Worm (Caenorhabditis elegans) whole organism, mixed stage, embryonic: ENCODE results near the gene T26H5.10.

ENCODE experiments used
- M03D4.4 ChIP-seq: sonication (generic microtip); optimal IDR thresholded peaks from 2 replicates; lab custom pipeline; 2017; ENCODE audit warnings: mild to moderate bottlenecking, missing genetic modification characterization, missing compliant biosample characterization
- bed-3 ChIP-seq: fragments of 200-800 bp; sonication (Bioruptor generic); optimal IDR thresholded peaks from 3 replicates; lab custom pipeline; 2018; ENCODE audit warnings: mild to moderate bottlenecking, missing genetic modification characterization, moderate library complexity, missing compliant biosample characterization
- blmp-1 ChIP-seq: fragments of 150-350 bp; optimal IDR thresholded peaks from 2 replicates; lab custom pipeline; 2014; ENCODE audit warnings: missing biosample characterization, missing genetic modification characterization
- ceh-39 ChIP-seq: fragments of 150-350 bp; optimal IDR thresholded peaks from 2 replicates; lab custom pipeline; 2014; ENCODE audit warnings: missing biosample characterization, missing genetic modification characterization
- ceh-83 ChIP-seq: fragments of 200-800 bp; sonication (Bioruptor generic); optimal IDR thresholded peaks from 2 replicates; lab custom pipeline; 2018; ENCODE audit warnings: mild to moderate bottlenecking, missing genetic modification characterization, missing compliant biosample characterization
- ces-1 ChIP-seq: fragments of 150-350 bp; optimal IDR thresholded peaks from 2 replicates; lab custom pipeline; 2014; ENCODE audit warnings: missing biosample characterization, missing genetic modification reagents, missing genetic modification characterization
- cnd-1 ChIP-seq: fragments of 200-800 bp; sonication (Bioruptor generic); optimal IDR thresholded peaks from 2 replicates; lab custom pipeline; 2018; ENCODE audit warnings: mild to moderate bottlenecking, missing genetic modification characterization, missing compliant biosample characterization
- drap-1 ChIP-seq: fragments of 200-800 bp; sonication (Bioruptor generic); optimal IDR thresholded peaks from 3 replicates; lab custom pipeline; 2018; ENCODE audit warnings: mild to moderate bottlenecking, missing genetic modification characterization, missing compliant biosample characterization
- elt-1 ChIP-seq: sonication (generic microtip); optimal IDR thresholded peaks from 2 replicates; lab custom pipeline; 2017; ENCODE audit warnings: missing genetic modification characterization, mild to moderate bottlenecking, missing compliant biosample characterization, antibody characterized with exemption, moderate library complexity, borderline replicate concordance; ENCODE audit not compliant: insufficient read depth
- elt-3 ChIP-seq: fragments of 150-350 bp; optimal IDR thresholded peaks from 2 replicates; lab custom pipeline; 2014; ENCODE audit warnings: missing biosample characterization, missing genetic modification characterization
- ham-2 ChIP-seq: fragments of 200-800 bp; sonication (Bioruptor generic); optimal IDR thresholded peaks from 2 replicates; lab custom pipeline; 2018; ENCODE audit warnings: mild to moderate bottlenecking, missing genetic modification characterization, missing compliant biosample characterization
- hlh-1 ChIP-seq: fragments of 150-350 bp; optimal IDR thresholded peaks from 2 replicates; lab custom pipeline; 2014; ENCODE audit warnings: missing biosample characterization, missing genetic modification reagents, missing genetic modification characterization
- lin-32 ChIP-seq: fragments of 200-800 bp; sonication (Bioruptor generic); optimal IDR thresholded peaks from 2 replicates; lab custom pipeline; 2018; ENCODE audit warnings: mild to moderate bottlenecking, missing genetic modification characterization, missing compliant biosample characterization
- lsy-2 ChIP-seq: fragments of 150-350 bp; optimal IDR thresholded peaks from 2 replicates; lab custom pipeline; 2014; ENCODE audit warnings: missing biosample characterization, missing genetic modification characterization
- mab-5 ChIP-seq: fragments of 150-350 bp; optimal IDR thresholded peaks from 2 replicates; lab custom pipeline; 2014; ENCODE audit warnings: missing biosample characterization, missing genetic modification characterization
- mep-1 ChIP-seq: fragments of 150-350 bp; optimal IDR thresholded peaks from 2 replicates; lab custom pipeline; 2017; ENCODE audit warnings: missing biosample characterization, missing genetic modification reagents, missing genetic modification characterization, inconsistent platforms
- nhr-12 ChIP-seq: fragments of 150-350 bp; optimal IDR thresholded peaks from 2 replicates; lab custom pipeline; 2014; ENCODE audit warnings: missing biosample characterization, missing genetic modification characterization
- nhr-2 ChIP-seq: fragments of 150-350 bp; optimal IDR thresholded peaks from 2 replicates; lab custom pipeline; 2014; ENCODE audit warnings: missing biosample characterization, missing genetic modification characterization
- nhr-237 ChIP-seq: fragments of 150-350 bp; optimal IDR thresholded peaks from 2 replicates; lab custom pipeline; 2014; ENCODE audit warnings: missing biosample characterization, missing genetic modification characterization
- nhr-28 ChIP-seq: fragments of 150-350 bp; optimal IDR thresholded peaks from 2 replicates; lab custom pipeline; 2014; ENCODE audit warnings: missing biosample characterization, missing genetic modification characterization
- nhr-76 ChIP-seq: sonication (generic microtip); optimal IDR thresholded peaks from 2 replicates; lab custom pipeline; 2017; ENCODE audit warnings: missing biosample characterization, missing genetic modification characterization
- pha-4 ChIP-seq: fragments of 150-350 bp; optimal IDR thresholded peaks from 2 replicates; lab custom pipeline; 2018; ENCODE audit warnings: missing biosample characterization, missing genetic modification reagents, missing genetic modification characterization
- sem-2 ChIP-seq: fragments of 200-800 bp; sonication (Bioruptor generic); optimal IDR thresholded peaks from 2 replicates; lab custom pipeline; 2018; ENCODE audit warnings: mild to moderate bottlenecking, missing genetic modification characterization, missing compliant biosample characterization
- unc-39 ChIP-seq: fragments of 150-350 bp; optimal IDR thresholded peaks from 2 replicates; lab custom pipeline; 2014; ENCODE audit warnings: missing biosample characterization, missing genetic modification characterization
- unc-62 ChIP-seq: fragments of 150-350 bp; optimal IDR thresholded peaks from 2 replicates; lab custom pipeline; 2014; ENCODE audit warnings: missing biosample characterization, missing genetic modification reagents, missing genetic modification characterization
- zip-8 ChIP-seq: fragments of 150-350 bp; optimal IDR thresholded peaks from 2 replicates; lab custom pipeline; 2014; ENCODE audit warnings: missing biosample characterization, missing genetic modification characterization
- ztf-11 ChIP-seq: fragments of 150-350 bp; optimal IDR thresholded peaks from 2 replicates; lab custom pipeline; 2014; ENCODE audit warnings: missing biosample characterization, missing genetic modification characterization

The T26H5.10 gene

DNA sequence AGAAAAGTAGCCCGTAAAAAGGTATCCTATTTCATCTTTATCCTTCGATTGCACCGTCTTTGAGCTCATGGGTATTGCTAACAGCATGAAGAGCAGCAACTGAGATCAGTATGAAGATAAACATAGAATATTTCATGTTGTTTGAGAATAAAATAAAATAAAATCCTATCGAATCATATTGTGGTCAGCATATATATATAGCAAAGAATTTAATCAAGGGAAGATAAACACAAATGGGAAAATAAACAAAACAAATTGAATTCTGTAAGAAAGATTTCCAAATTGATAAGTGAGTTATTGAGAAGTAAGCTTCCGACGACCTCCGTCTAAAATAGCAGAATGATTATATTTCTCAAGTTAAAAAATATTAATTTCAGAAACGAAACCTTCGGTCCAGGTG is at the start of gene T26H5.10:
Gene T26H5.10 (minus strand): TSS at position 101 of the 400 bp plus-strand sequence.
- TF ChIP-seq hlh-1 (tag; lab: Kevin White, UChicago): no peak
- TF ChIP-seq, all 35 proteins: peak for 0

DNA sequence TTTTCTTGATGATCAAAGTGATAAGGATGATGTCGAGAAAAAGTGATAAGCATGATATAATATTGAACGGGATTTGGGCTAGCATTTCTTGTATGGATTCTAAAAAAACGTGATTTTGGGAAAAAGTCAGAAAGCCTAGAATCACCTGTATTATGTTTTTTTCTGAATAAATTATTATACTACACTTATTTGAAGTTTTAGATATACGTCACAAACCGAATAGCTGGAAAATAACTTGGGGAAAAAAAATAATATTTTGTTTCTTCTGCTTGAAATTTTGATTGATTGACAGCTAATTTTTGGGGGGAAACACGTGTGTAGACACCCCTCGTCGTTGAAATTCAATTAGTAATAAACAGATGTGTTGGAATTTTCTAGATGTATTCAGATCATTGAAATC is 48.9 kb upstream of the T26H5.10 start, which contains the start of gene str-264:
Gene str-264 (minus strand): TSS at position 101 of the 400 bp plus-strand sequence.
- no peak for TF ChIP-seq M03D4.4 (tag; lab: Kevin White, UChicago)
- no peak for TF ChIP-seq elt-3 (tag; lab: Kevin White, UChicago)
- TF ChIP-seq drap-1 (GFP tag; lab: Kevin White, UChicago): no peak
- no peak for TF ChIP-seq ceh-39
- no peak for TF ChIP-seq ces-1
- no peak for TF ChIP-seq nhr-2 (tag; lab: Kevin White, UChicago)
- no peak for TF ChIP-seq cnd-1
- TF ChIP-seq mab-5 (tag; lab: Kevin White, UChicago): no peak
- no peak for TF ChIP-seq nhr-76 (tag; lab: Kevin White, UChicago)

DNA sequence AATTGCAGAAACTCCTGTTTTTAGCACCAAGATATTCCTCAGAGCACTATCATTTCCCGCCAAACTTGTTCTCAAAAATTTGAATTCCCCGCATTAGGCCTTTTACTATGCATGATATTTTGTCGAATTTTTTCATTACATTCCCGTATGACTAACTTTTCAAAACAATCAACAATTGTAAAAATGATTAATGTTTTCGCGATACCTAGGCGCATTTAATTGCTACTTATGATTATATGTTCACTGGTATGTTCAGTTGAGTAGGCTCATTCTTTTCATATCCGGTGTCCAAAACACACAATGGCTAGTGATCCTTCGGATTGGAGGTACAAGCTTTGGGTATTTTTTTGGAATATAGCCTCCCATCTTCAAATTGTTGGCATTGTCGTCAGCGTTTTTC is 44.2 kb upstream of the T26H5.10 start, which contains the start of gene srw-21:
Gene srw-21 (plus strand): TSS at position 301 of the 400 bp plus-strand sequence.
- no peak for TF ChIP-seq hlh-1 (tag; lab: Kevin White, UChicago)
- TF ChIP-seq nhr-2 (tag; lab: Kevin White, UChicago): no peak
- no peak for TF ChIP-seq bed-3
- no peak for TF ChIP-seq nhr-237
- TF ChIP-seq ham-2 (GFP tag; lab: Kevin White, UChicago): no peak

DNA sequence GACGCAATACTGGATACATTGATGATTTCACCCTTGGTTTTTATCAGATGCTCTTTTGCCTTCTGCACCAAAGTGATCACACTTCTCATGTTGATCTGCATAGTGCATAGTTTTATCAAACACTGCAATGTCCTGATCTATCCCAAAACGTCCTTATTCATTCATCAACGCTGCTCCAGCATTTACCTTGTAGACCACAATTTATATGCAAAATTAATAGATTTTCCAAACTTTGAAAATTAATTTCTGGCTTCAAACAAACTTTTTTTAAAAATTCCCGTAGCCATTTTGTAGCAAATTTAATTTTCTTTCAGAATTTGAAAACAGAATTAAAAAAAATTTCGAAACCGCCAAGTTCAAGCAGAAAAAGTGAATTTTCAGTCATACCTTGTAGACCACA is 40.9 kb upstream of the T26H5.10 start, which contains the start of gene C06B8.3:
Gene C06B8.3 (minus strand): TSS at position 101 of the 400 bp plus-strand sequence.
- no peak for TF ChIP-seq ztf-11 (tag; lab: Kevin White, UChicago)
- TF ChIP-seq ceh-83: no peak
- TF ChIP-seq nhr-28 (tag; lab: Kevin White, UChicago): no peak

DNA sequence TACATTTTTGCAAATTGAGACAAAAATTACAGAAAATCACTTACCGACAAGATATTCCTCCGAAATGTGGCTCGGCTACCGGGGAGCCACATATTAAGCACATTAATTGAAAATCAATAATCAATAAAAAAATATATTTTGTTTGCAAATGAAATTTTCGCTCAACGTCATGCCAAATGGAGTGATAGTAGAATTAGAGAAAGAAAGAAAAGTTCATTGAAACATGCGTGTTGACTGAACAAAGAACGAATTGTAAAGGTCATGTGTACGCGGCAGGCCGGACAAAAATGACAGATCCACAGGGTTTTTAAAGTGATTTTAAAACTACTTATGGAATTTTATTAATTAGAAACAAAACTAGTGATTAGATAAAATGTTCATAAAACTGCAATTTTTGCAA is 40.0 kb upstream of the T26H5.10 start:
- TF ChIP-seq nhr-28 (tag; lab: Kevin White, UChicago) (no peak), lsy-2 (no peak), unc-62 (GFP tag; lab: Kevin White, UChicago) (no peak), sem-2 (no peak), hlh-1 (tag; lab: Kevin White, UChicago) (no peak), nhr-76 (tag; lab: Kevin White, UChicago) (no peak), ztf-11 (tag; lab: Kevin White, UChicago) (no peak), mep-1 (tag; lab: Kevin White, UChicago) (no peak), pha-4 (tag; lab: Kevin White, UChicago) (no peak), ham-2 (GFP tag; lab: Kevin White, UChicago) (no peak), lin-32 (GFP tag; lab: Kevin White, UChicago) (no peak), mab-5 (tag; lab: Kevin White, UChicago) (no peak), unc-39 (tag; lab: Kevin White, UChicago) (no peak), blmp-1 (tag; lab: Kevin White, UChicago) (no peak), M03D4.4 (tag; lab: Kevin White, UChicago) (no peak), nhr-12 (tag; lab: Kevin White, UChicago) (no peak), elt-3 (tag; lab: Kevin White, UChicago) (no peak), elt-1 (tag; lab: Kevin White, UChicago) (no peak), ceh-39 (no peak), zip-8 (tag; lab: Kevin White, UChicago) (no peak)
- TF ChIP-seq, all 35 proteins: peak for 0

DNA sequence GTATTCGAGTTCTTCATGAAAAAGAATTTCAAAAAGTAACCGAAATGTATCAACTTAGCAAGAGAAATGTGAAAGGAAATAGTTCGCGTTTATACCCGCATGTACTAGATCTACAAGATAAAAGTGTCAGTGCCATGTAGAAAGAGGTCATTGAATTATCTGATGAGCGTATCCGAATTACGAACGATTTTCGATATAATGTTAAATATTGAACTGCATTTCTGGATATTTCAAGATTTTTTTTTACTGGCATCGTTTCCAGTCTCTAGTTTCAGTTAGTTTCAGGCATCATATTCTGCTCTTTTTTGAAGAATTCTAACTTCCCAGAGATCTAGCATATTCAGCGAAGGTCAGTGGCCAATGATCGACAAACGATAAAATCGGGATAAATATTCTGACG is 37.8 kb upstream of the T26H5.10 start, which contains the start of gene nhr-150:
Gene nhr-150 (minus strand): TSS at position 92 of the 400 bp plus-strand sequence.
- TF ChIP-seq elt-1 (tag; lab: Kevin White, UChicago): peak; percentile 61
- no peak for TF ChIP-seq sem-2

DNA sequence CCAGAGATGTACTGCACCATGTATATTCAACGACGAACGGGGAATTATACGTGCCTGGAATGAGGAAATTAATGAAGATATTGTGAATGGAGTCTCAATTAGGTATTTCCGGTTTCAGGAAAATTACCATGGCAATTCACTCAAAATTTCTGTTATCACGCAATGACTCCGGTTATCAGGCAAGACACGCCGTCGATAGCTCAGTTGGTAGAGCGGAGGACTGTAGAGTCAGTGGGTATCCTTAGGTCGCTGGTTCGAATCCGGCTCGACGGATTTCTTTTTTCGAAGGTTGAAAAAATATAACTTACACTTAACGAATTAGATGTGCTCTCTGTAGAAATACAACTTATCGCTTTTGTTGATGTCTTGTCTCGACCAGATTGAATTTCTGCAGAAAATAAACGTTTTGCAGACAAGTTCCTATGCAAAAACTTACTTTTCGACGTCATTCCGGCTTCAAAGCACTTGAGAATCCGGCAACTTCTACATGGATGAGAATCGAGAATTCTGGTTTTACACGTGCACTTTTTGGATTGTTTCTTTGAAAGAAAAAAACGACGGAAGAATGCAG is 37.0 kb upstream of the T26H5.10 start:
- TF ChIP-seq bed-3 (no peak), nhr-28 (tag; lab: Kevin White, UChicago) (no peak), nhr-2 (tag; lab: Kevin White, UChicago) (no peak), nhr-12 (tag; lab: Kevin White, UChicago) (no peak)
